Fruit fly (Drosophila melanogaster): Measurements from ENCODE around the gene CG10345.

Gene CG10345

DNA sequence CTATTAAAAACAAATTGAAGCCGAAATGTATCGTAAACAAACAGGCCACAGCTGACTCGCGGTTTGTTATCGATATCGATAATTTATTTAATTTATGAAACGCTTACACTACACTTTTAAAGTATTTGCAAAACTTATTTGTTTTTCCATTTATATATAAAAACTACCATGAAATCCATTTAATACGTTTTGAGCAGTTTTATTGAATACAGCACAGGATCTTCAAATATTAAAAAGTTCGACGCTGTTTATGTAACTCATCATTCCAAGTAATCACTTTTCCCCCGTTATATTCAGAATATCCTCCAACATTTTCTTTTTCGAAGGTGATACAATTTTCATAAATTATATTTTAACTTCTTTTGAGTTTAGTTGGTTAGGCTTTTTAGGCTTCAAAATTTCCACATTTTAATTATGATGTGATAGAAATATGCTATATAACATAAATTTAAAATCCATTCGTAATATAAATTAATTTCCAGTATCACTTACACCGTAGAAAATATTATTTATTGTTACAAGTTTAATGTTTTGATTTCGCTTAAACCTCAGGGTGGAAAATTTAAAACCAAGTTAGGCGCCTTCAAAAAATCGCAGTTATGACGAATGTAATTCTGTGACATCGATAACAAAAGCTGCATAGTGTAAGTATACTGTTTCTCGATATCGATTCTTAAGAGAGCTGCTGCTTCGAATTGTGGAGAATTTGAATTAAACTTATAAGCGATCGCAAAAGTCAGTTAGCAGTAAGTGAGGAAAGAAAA lies 42.5 kb upstream of the CG10345 start, which contains the start of the genes CG10324 and CCT3:
Gene CG10324 (minus strand): TSS at position 53 of the 764 bp plus-strand sequence.
Gene CCT3 (plus strand): TSS at position 654 of the 764 bp plus-strand sequence.
- TF ChIP-seq esn (GFP tag; optimal IDR thresholded peaks at IDR 0.05), result peak; percentile 70
- peak; percentile 49 for TF ChIP-seq CG6792 (GFP tag; optimal IDR thresholded peaks at IDR 0.05)
- TF ChIP-seq Hr39 (GFP tag; optimal IDR thresholded peaks at IDR 0.05), result no peak
- peak; percentile 49; the same call in 1 of the 2 replicates for TF ChIP-seq CG11294 (GFP tag; IDR thresholded peaks at IDR 0.05)
- peak; percentile 60 for TF ChIP-seq Sox14 (GFP tag; optimal IDR thresholded peaks at IDR 0.05)
- peak in 1 of 2 experiments; percentile 0 for TF ChIP-seq ss (GFP tag; optimal IDR thresholded peaks at IDR 0.05)
- TF ChIP-seq fd85E (GFP tag; optimal IDR thresholded peaks at IDR 0.05), result no peak
- TF ChIP-seq CG6808 (GFP tag; optimal IDR thresholded peaks at IDR 0.05), result no peak
- no peak for TF ChIP-seq fd59A (GFP tag; optimal IDR thresholded peaks at IDR 0.05)
- TF ChIP-seq cyc (GFP tag; optimal IDR thresholded peaks at IDR 0.05), result peak; percentile 62
- TF ChIP-seq lz (GFP tag; optimal IDR thresholded peaks at IDR 0.05), result peak; percentile 69
- TF ChIP-seq Eip78C (GFP tag), result peak; percentile 91
- TF ChIP-seq CG8319 (GFP tag; optimal IDR thresholded peaks at IDR 0.05), result no peak
- no peak for TF ChIP-seq dac (GFP tag; optimal IDR thresholded peaks at IDR 0.05)
- TF ChIP-seq topi (GFP tag; optimal IDR thresholded peaks at IDR 0.05), result peak; percentile 68
- no peak for TF ChIP-seq achi (GFP tag; optimal IDR thresholded peaks at IDR 0.05)
- peak; percentile 52 for TF ChIP-seq fkh (GFP tag; optimal IDR thresholded peaks at IDR 0.05)
- TF ChIP-seq Gug (GFP tag; IDR thresholded peaks at IDR 0.05), result peak; percentile 56
- TF ChIP-seq CG11902 (GFP tag; optimal IDR thresholded peaks at IDR 0.05), result peak; percentile 39
- no peak for TF ChIP-seq OdsH (GFP tag; optimal IDR thresholded peaks at IDR 0.05)
- TF ChIP-seq Sox15 (GFP tag; optimal IDR thresholded peaks at IDR 0.05), result peak; percentile 59
- TF ChIP-seq CG10631 (GFP tag; optimal IDR thresholded peaks at IDR 0.05), result no peak
- TF ChIP-seq CG8119 (GFP tag; IDR thresholded peaks at IDR 0.05), result peak; percentile 65; the same call in 2 of the 3 replicates
- TF ChIP-seq Met (GFP tag; optimal IDR thresholded peaks at IDR 0.05), result no peak
- no peak for TF ChIP-seq vri (GFP tag; optimal IDR thresholded peaks at IDR 0.05)
- TF ChIP-seq CG3032 (tag; optimal IDR thresholded peaks at IDR 0.05), result peak; percentile 77
- no peak for TF ChIP-seq Hr4 (GFP tag; optimal IDR thresholded peaks at IDR 0.05)
- TF ChIP-seq Blimp-1 (GFP tag; optimal IDR thresholded peaks at IDR 0.05), result no peak
- no peak for TF ChIP-seq CG34406 (GFP tag; optimal IDR thresholded peaks at IDR 0.05)
- TF ChIP-seq net (GFP tag; optimal IDR thresholded peaks at IDR 0.05), result no peak
- TF ChIP-seq acj6 (GFP tag; optimal IDR thresholded peaks at IDR 0.05), result no peak
- peak; percentile 45 for TF ChIP-seq CG15336 (GFP tag; IDR thresholded peaks at IDR 0.05)
- TF ChIP-seq spab (GFP tag; optimal IDR thresholded peaks at IDR 0.05), result no peak
- peak; percentile 50 for TF ChIP-seq Ets96B (tag; optimal IDR thresholded peaks at IDR 0.05)
- no peak for TF ChIP-seq Smox (GFP tag; optimal IDR thresholded peaks at IDR 0.05)
- TF ChIP-seq CG31627 (GFP tag; optimal IDR thresholded peaks at IDR 0.05), result peak; percentile 66
- TF ChIP-seq CG11762 (GFP tag; optimal IDR thresholded peaks at IDR 0.05; ENCODE audit: insufficient read depth), result peak; percentile 53
- no peak for TF ChIP-seq CG9139 (GFP tag; optimal IDR thresholded peaks at IDR 0.05)
- no peak for TF ChIP-seq pdm3 (GFP tag; optimal IDR thresholded peaks at IDR 0.05)
- TF ChIP-seq Sox102F (GFP tag; optimal IDR thresholded peaks at IDR 0.05), result no peak
- no peak for TF ChIP-seq Eip75B (GFP tag; optimal IDR thresholded peaks at IDR 0.05)
- TF ChIP-seq CG32006 (GFP tag; optimal IDR thresholded peaks at IDR 0.05), result no peak
- no peak; the same call in 2 of the 3 replicates for TF ChIP-seq eg (GFP tag; IDR thresholded peaks at IDR 0.05)
- TF ChIP-seq Eip93F (GFP tag; optimal IDR thresholded peaks at IDR 0.05), result no peak
